Fruit fly (Drosophila melanogaster) whole organism, embryonic: ENCODE data around the gene CG31809.
A peak's percentile ranks its signal among the peaks of the same experiment; 100 is the strongest.

ENCODE experiments used
- Antp ChIP-seq: fragments of 200-800 bp; sonication (Bioruptor generic); optimal IDR thresholded peaks from 3 replicates; lab custom pipeline; 2016; ENCODE audit warnings: missing biosample characterization, missing genetic modification characterization
- CG1024 ChIP-seq: fragments of 200-800 bp; sonication (Bioruptor generic); IDR thresholded peaks from 2 replicates; pipeline ENCODE4 v1.3.6; 2022; ENCODE audit warnings: missing biosample characterization, missing genetic modification characterization
- CG10959 ChIP-seq: fragments of 200-800 bp; sonication (Bioruptor generic); IDR thresholded peaks from 2 replicates; pipeline ENCODE4 v1.3.6; 2022; ENCODE audit warnings: missing biosample characterization, missing genetic modification characterization
- CG12104 ChIP-seq: fragments of 200-800 bp; sonication (Bioruptor generic); optimal IDR thresholded peaks from 3 replicates; lab custom pipeline; 2016; ENCODE audit warnings: missing biosample characterization, missing genetic modification characterization
- CG1233 ChIP-seq: fragments of 200-800 bp; sonication (Bioruptor generic); optimal IDR thresholded peaks from 4 replicates; lab custom pipeline; 2018; ENCODE audit warnings: missing biosample characterization, mild to moderate bottlenecking, missing genetic modification characterization
- CG15514 ChIP-seq: fragments of 200-800 bp; sonication (Bioruptor generic); optimal IDR thresholded peaks from 3 replicates; lab custom pipeline; 2017; ENCODE audit warnings: missing biosample characterization, missing genetic modification characterization, mild to moderate bottlenecking, moderate library complexity, missing genetic modification reagents
- CG15696 ChIP-seq: fragments of 200-800 bp; sonication (Bioruptor generic); optimal IDR thresholded peaks from 2 replicates; lab custom pipeline; 2019; ENCODE audit warnings: missing biosample characterization, mild to moderate bottlenecking, missing genetic modification characterization, moderate library complexity
- CG17328 ChIP-seq: fragments of 200-800 bp; sonication (Bioruptor generic); IDR thresholded peaks from 2 replicates; pipeline ENCODE4 v1.3.6; 2022; ENCODE audit warnings: missing biosample characterization, missing genetic modification characterization
- CG1832 ChIP-seq: fragments of 200-800 bp; sonication (Bioruptor generic); optimal IDR thresholded peaks from 2 replicates; lab custom pipeline; 2017; ENCODE audit warnings: missing biosample characterization, mild to moderate bottlenecking, missing genetic modification characterization, inconsistent platforms
- CG2199 ChIP-seq: fragments of 200-800 bp; sonication (Bioruptor generic); IDR thresholded peaks from 3 replicates; pipeline ENCODE4 v1.3.6; 2022; ENCODE audit warnings: missing biosample characterization, missing genetic modification characterization
- CG32767 ChIP-seq: fragments of 200-800 bp; sonication (Bioruptor generic); IDR thresholded peaks from 2 replicates; pipeline ENCODE4 v1.3.6; 2022; ENCODE audit warnings: missing biosample characterization, missing genetic modification characterization
- CG34376 ChIP-seq: fragments of 200-800 bp; sonication (Bioruptor generic); optimal IDR thresholded peaks from 2 replicates; lab custom pipeline; 2018; ENCODE audit warnings: missing biosample characterization, mild to moderate bottlenecking, missing genetic modification characterization
- CG4360 ChIP-seq: fragments of 200-800 bp; sonication (Bioruptor generic); IDR thresholded peaks from 2 replicates; pipeline ENCODE4 v1.3.6; 2022; ENCODE audit warnings: missing biosample characterization, missing genetic modification characterization
- CG4404 ChIP-seq: fragments of 200-800 bp; sonication (Bioruptor generic); IDR thresholded peaks from 2 replicates; pipeline ENCODE4 v1.3.6; 2022; ENCODE audit warnings: missing biosample characterization, missing genetic modification characterization
- CG8281 ChIP-seq: fragments of 200-800 bp; sonication (Bioruptor generic); optimal IDR thresholded peaks from 2 replicates; lab custom pipeline; 2018; ENCODE audit warnings: missing biosample characterization, mild to moderate bottlenecking, missing genetic modification characterization, moderate library complexity
- CG9817 ChIP-seq: fragments of 200-800 bp; sonication (Bioruptor generic); optimal IDR thresholded peaks from 2 replicates; lab custom pipeline; 2018; ENCODE audit warnings: missing biosample characterization, mild to moderate bottlenecking, missing genetic modification characterization, moderate library complexity
- Doc2 ChIP-seq: fragments of 200-800 bp; sonication (Bioruptor generic); IDR thresholded peaks from 2 replicates; pipeline ENCODE4 v1.3.6; 2022; ENCODE audit warnings: missing biosample characterization, missing genetic modification characterization
- Ets97D ChIP-seq: fragments of 200-800 bp; sonication (Bioruptor generic); optimal IDR thresholded peaks from 3 replicates; lab custom pipeline; 2016; ENCODE audit warnings: missing biosample characterization, missing genetic modification characterization
- Gug ChIP-seq: fragments of 200-800 bp; sonication (Bioruptor generic); IDR thresholded peaks from 4 replicates; pipeline ENCODE4 v1.3.6; 2022; ENCODE audit warnings: missing biosample characterization, missing genetic modification characterization
- Hr3 ChIP-seq: fragments of 200-800 bp; sonication (Bioruptor generic); optimal IDR thresholded peaks from 3 replicates; lab custom pipeline; 2016; ENCODE audit warnings: missing biosample characterization, missing genetic modification characterization
- Kr ChIP-seq: fragments of 200-800 bp; sonication (Bioruptor generic); optimal IDR thresholded peaks from 2 replicates; lab custom pipeline; 2017; ENCODE audit warnings: missing biosample characterization, mild to moderate bottlenecking, missing genetic modification characterization
- Mes4 ChIP-seq: fragments of 200-800 bp; sonication (Bioruptor generic); optimal IDR thresholded peaks from 2 replicates; lab custom pipeline; 2016; ENCODE audit warnings: missing biosample characterization, missing genetic modification characterization
- NFAT ChIP-seq: fragments of 200-800 bp; sonication (Bioruptor generic); IDR thresholded peaks from 2 replicates; pipeline ENCODE4 v1.3.6; 2022; ENCODE audit warnings: missing biosample characterization, missing genetic modification characterization
- Neu2 ChIP-seq: fragments of 200-800 bp; sonication (Bioruptor generic); optimal IDR thresholded peaks from 3 replicates; lab custom pipeline; 2016; ENCODE audit warnings: missing biosample characterization, missing genetic modification characterization, borderline replicate concordance
- PHDP ChIP-seq: fragments of 200-800 bp; sonication (Bioruptor generic); optimal IDR thresholded peaks from 3 replicates; lab custom pipeline; 2018; ENCODE audit warnings: missing biosample characterization, mild to moderate bottlenecking, missing genetic modification characterization, moderate library complexity
- YL-1 ChIP-seq: fragments of 200-800 bp; sonication (Bioruptor generic); optimal IDR thresholded peaks from 3 replicates; lab custom pipeline; 2017; ENCODE audit warnings: missing biosample characterization, mild to moderate bottlenecking, missing genetic modification characterization
- bowl ChIP-seq: fragments of 200-800 bp; sonication (Bioruptor generic); IDR thresholded peaks from 2 replicates; pipeline ENCODE4 v1.3.6; 2022; ENCODE audit warnings: missing biosample characterization, missing genetic modification characterization
- bsh ChIP-seq, 2 experiments: fragments of 200-800 bp; sonication (Bioruptor generic); optimal IDR thresholded peaks; 2 replicates each; lab custom pipeline; 2017 to 2018; ENCODE audit warnings: mild to moderate bottlenecking in 2 of 2, missing biosample characterization in 2 of 2, missing genetic modification characterization in 2 of 2, moderate library complexity in 1 of 2
- cg ChIP-seq: fragments of 200-800 bp; sonication (Bioruptor generic); optimal IDR thresholded peaks from 3 replicates; lab custom pipeline; 2019; ENCODE audit warnings: missing biosample characterization, mild to moderate bottlenecking, missing genetic modification characterization, moderate library complexity
- crol ChIP-seq: fragments of 200-800 bp; sonication (Bioruptor generic); IDR thresholded peaks from 2 replicates; pipeline ENCODE4 v1.3.6; 2022; ENCODE audit warnings: missing biosample characterization, missing genetic modification characterization
- cwo ChIP-seq: fragments of 200-800 bp; sonication (Bioruptor generic); optimal IDR thresholded peaks from 3 replicates; lab custom pipeline; 2017; ENCODE audit warnings: missing biosample characterization, missing genetic modification characterization, mild to moderate bottlenecking, moderate library complexity, missing genetic modification reagents
- dmrt99B ChIP-seq: fragments of 200-800 bp; sonication (Bioruptor generic); optimal IDR thresholded peaks from 2 replicates; lab custom pipeline; 2018; ENCODE audit warnings: missing biosample characterization, mild to moderate bottlenecking, missing genetic modification characterization, moderate library complexity
- exex ChIP-seq: fragments of 200-800 bp; sonication (Bioruptor generic); optimal IDR thresholded peaks from 4 replicates; lab custom pipeline; 2018; ENCODE audit warnings: missing biosample characterization, mild to moderate bottlenecking, missing genetic modification characterization, moderate library complexity
- gcm ChIP-seq: fragments of 200-800 bp; sonication (Bioruptor generic); optimal IDR thresholded peaks from 2 replicates; lab custom pipeline; 2019; ENCODE audit warnings: missing biosample characterization, mild to moderate bottlenecking, missing genetic modification characterization, moderate library complexity
- gem ChIP-seq: fragments of 200-800 bp; sonication (Bioruptor generic); optimal IDR thresholded peaks from 2 replicates; lab custom pipeline; 2019; ENCODE audit warnings: missing biosample characterization, mild to moderate bottlenecking, missing genetic modification characterization, moderate library complexity
- h ChIP-seq: fragments of >200 bp; optimal IDR thresholded peaks from 2 replicates; lab custom pipeline; 2017
- jigr1 ChIP-seq: fragments of 200-800 bp; sonication (Bioruptor generic); IDR thresholded peaks from 3 replicates; pipeline ENCODE4 v1.3.6; 2022; ENCODE audit warnings: missing biosample characterization, missing genetic modification characterization
- klu ChIP-seq: fragments of 200-800 bp; sonication (Bioruptor generic); IDR thresholded peaks from 2 replicates; pipeline ENCODE4 v1.3.6; 2022; ENCODE audit warnings: missing biosample characterization, missing genetic modification characterization
- lab ChIP-seq: fragments of 200-800 bp; sonication (Bioruptor generic); optimal IDR thresholded peaks from 3 replicates; lab custom pipeline; 2017; ENCODE audit warnings: missing biosample characterization, missing genetic modification characterization, mild to moderate bottlenecking, moderate library complexity, missing genetic modification reagents
- lov ChIP-seq, 2 experiments: fragments of 200-800 bp in 1 of 2; fragments of >200 bp in 1 of 2; sonication (Bioruptor generic) in 1 of 2; IDR thresholded peaks in 1 of 2; optimal IDR thresholded peaks in 1 of 2; 2 replicates in 1 of 2; 3 replicates in 1 of 2; pipeline versions ENCODE4 v1.3.6 to Lab custom; 2017 to 2022; ENCODE audit warnings: missing biosample characterization in 1 of 2, missing genetic modification characterization in 1 of 2
- luna ChIP-seq: fragments of 200-800 bp; sonication (Bioruptor generic); optimal IDR thresholded peaks from 2 replicates; lab custom pipeline; 2016; ENCODE audit warnings: missing biosample characterization, missing genetic modification characterization
- onecut ChIP-seq: fragments of 200-800 bp; sonication (Bioruptor generic); IDR thresholded peaks from 2 replicates; pipeline ENCODE4 v1.3.6; 2022; ENCODE audit warnings: missing biosample characterization, missing genetic modification characterization
- prd ChIP-seq, 3 experiments: fragments of >200 bp in 2 of 3; fragments of 200-800 bp in 1 of 3; sonication (Bioruptor generic) in 1 of 3; optimal IDR thresholded peaks in 2 of 3; IDR thresholded peaks in 1 of 3; 2 replicates in 2 of 3; 3 replicates in 1 of 3; pipeline versions ENCODE4 v1.3.6 to Lab custom; 2017 to 2022; ENCODE audit warnings: missing biosample characterization in 1 of 3, missing genetic modification characterization in 1 of 3
- salm ChIP-seq: fragments of 200-800 bp; sonication (Bioruptor generic); optimal IDR thresholded peaks from 2 replicates; lab custom pipeline; 2018; ENCODE audit warnings: missing biosample characterization, mild to moderate bottlenecking, missing genetic modification characterization
- schlank ChIP-seq: fragments of 200-800 bp; sonication (Bioruptor generic); optimal IDR thresholded peaks from 2 replicates; lab custom pipeline; 2018; ENCODE audit warnings: missing biosample characterization, mild to moderate bottlenecking, missing genetic modification characterization
- stc ChIP-seq: fragments of 200-800 bp; sonication (Bioruptor generic); IDR thresholded peaks from 2 replicates; pipeline ENCODE4 v1.3.6; 2022; ENCODE audit warnings: missing biosample characterization, missing genetic modification characterization
- stwl ChIP-seq: fragments of 200-800 bp; sonication (Bioruptor generic); optimal IDR thresholded peaks from 3 replicates; lab custom pipeline; 2018; ENCODE audit warnings: missing biosample characterization, mild to moderate bottlenecking, missing genetic modification characterization, moderate library complexity

CG31809 gene

DNA sequence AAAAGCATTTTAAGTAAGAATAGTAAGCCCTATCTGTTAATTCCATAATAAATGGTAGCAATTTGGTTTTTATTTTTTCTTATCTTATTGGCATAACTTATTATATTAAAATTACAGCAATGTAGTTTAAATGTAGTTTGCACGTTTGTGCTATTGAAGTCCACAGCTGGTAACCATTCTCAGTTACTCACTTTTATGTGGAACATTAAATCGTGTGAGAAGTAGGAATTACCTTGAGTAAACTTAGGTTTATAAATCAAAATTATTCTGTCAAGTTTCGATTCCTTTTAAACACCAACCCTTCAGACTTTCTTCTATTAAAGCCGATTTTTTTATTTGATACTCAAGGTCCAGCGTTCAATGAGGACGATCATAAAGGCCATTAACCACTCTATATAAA is 31.1 kb upstream of the CG31809 start, which contains the start of gene CG42556 (continued):
- no peak for TF ChIP-seq CG4404 (GFP tag; lab: Robert Waterston, UW)
- no peak for TF ChIP-seq Hr3 (GFP tag; lab: Kevin White, UChicago)
- no peak for TF ChIP-seq stwl (tag; lab: Kevin White, UChicago)

dm6 chr2L:16888574-16889376 is 30.3 kb upstream of the CG31809 start:
- TF ChIP-seq luna (GFP tag; lab: Kevin White, UChicago) (no peak), CG32767 (GFP tag; lab: Robert Waterston, UW) (no peak), CG4360 (GFP tag; lab: Robert Waterston, UW) (peak; percentile 17; the same call in 1 of the 2 replicates), onecut (GFP tag; lab: Robert Waterston, UW) (peak; percentile 95), Antp (GFP tag; lab: Kevin White, UChicago) (no peak), CG12104 (GFP tag; lab: Kevin White, UChicago) (no peak), CG9817 (no peak), Neu2 (GFP tag; lab: Kevin White, UChicago) (no peak), Gug (GFP tag; lab: Robert Waterston, UW) (no peak), Mes4 (GFP tag; lab: Kevin White, UChicago) (no peak), lab (no peak), CG15696 (tag; lab: Kevin White, UChicago) (no peak), YL-1 (peak; percentile 16), bsh (GFP tag; optimal IDR thresholded peaks at IDR 0.05; lab: Kevin White, UChicago) (no peak), CG34376 (GFP tag; lab: Kevin White, UChicago) (peak; percentile 50), exex (peak; percentile 45), gem (no peak), CG10959 (GFP tag; lab: Robert Waterston, UW) (no peak), Kr (GFP tag; lab: Kevin White, UChicago) (no peak), klu (GFP tag; lab: Robert Waterston, UW) (no peak), cwo (no peak), stc (GFP tag; lab: Robert Waterston, UW) (no peak), h (lab: Kevin White, UChicago) (no peak), Doc2 (GFP tag; lab: Robert Waterston, UW) (no peak), salm (tag; lab: Kevin White, UChicago) (no peak), CG1233 (GFP tag; lab: Kevin White, UChicago) (no peak), schlank (no peak), PHDP (tag; lab: Kevin White, UChicago) (no peak), CG8281 (tag; lab: Kevin White, UChicago) (no peak), CG2199 (no peak), bowl (GFP tag; lab: Robert Waterston, UW) (0 out of 2 replicates have a peak, but pooled peaks have one; percentile 30), CG15514 (GFP tag; lab: Kevin White, UChicago) (no peak), CG17328 (GFP tag; lab: Robert Waterston, UW) (no peak), CG1832 (no peak), cg (GFP tag; lab: Kevin White, UChicago) (peak; percentile 90), crol (peak; percentile 92), jigr1 (GFP tag; lab: Robert Waterston, UW) (no peak), dmrt99B (tag; lab: Kevin White, UChicago) (no peak), lov (optimal IDR thresholded peaks at IDR 0.05; lab: Kevin White, UChicago) (no peak), lov (GFP tag; IDR thresholded peaks at IDR 0.05; lab: Robert Waterston, UW) (no peak), prd (optimal IDR thresholded peaks at IDR 0.05; lab: Kevin White, UChicago) (no peak), prd (GFP tag; IDR thresholded peaks at IDR 0.05; lab: Robert Waterston, UW) (0 out of 3 replicates have a peak, but pooled peaks have one; percentile 18), NFAT (GFP tag; lab: Robert Waterston, UW) (no peak), gcm (GFP tag; lab: Kevin White, UChicago) (no peak), CG1024 (GFP tag; lab: Robert Waterston, UW) (no peak), Ets97D (GFP tag; lab: Kevin White, UChicago) (no peak)
